Fruit fly (Drosophila melanogaster) whole organism, pupa: ENCODE results near the gene UK114.

Experiments used
- CG10348 ChIP-seq: fragments of 200-800 bp; sonication (Bioruptor generic); IDR thresholded peaks from 2 replicates; pipeline ENCODE4 v1.3.6; 2022; ENCODE audit warnings: missing biosample characterization, missing genetic modification characterization
- CG12605 ChIP-seq: fragments of 200-800 bp; sonication (Bioruptor generic); IDR thresholded peaks from 2 replicates; pipeline ENCODE4 v1.3.6; 2022; ENCODE audit warnings: missing biosample characterization, missing genetic modification characterization
- CG13204 ChIP-seq: fragments of 200-800 bp; sonication (Bioruptor generic); optimal IDR thresholded peaks from 2 replicates; lab custom pipeline; 2018; ENCODE audit warnings: missing biosample characterization, mild to moderate bottlenecking, missing genetic modification characterization, moderate library complexity
- CG14655 ChIP-seq: fragments of 200-800 bp; sonication (Bioruptor generic); optimal IDR thresholded peaks from 3 replicates; lab custom pipeline; 2017; ENCODE audit warnings: mild to moderate bottlenecking, missing biosample characterization, missing genetic modification reagents, missing genetic modification characterization
- CG15710 ChIP-seq: fragments of 200-800 bp; sonication (Bioruptor generic); optimal IDR thresholded peaks from 2 replicates; lab custom pipeline; 2018; ENCODE audit warnings: missing biosample characterization, mild to moderate bottlenecking, missing genetic modification characterization, moderate library complexity
- CG17806 ChIP-seq: fragments of 200-800 bp; sonication (Bioruptor generic); optimal IDR thresholded peaks from 2 replicates; lab custom pipeline; 2018; ENCODE audit warnings: missing biosample characterization, mild to moderate bottlenecking, missing genetic modification characterization, moderate library complexity
- CG32121 ChIP-seq: fragments of 200-800 bp; sonication (Bioruptor generic); IDR thresholded peaks from 2 replicates; pipeline ENCODE4 v1.3.6; 2022; ENCODE audit warnings: missing biosample characterization, missing genetic modification characterization
- CG34367 ChIP-seq: fragments of 200-800 bp; sonication (Bioruptor generic); optimal IDR thresholded peaks from 2 replicates; lab custom pipeline; 2018; ENCODE audit warnings: missing biosample characterization, mild to moderate bottlenecking, missing genetic modification characterization
- CG4496 ChIP-seq: fragments of 200-800 bp; sonication (Bioruptor generic); IDR thresholded peaks from 3 replicates; pipeline ENCODE4 v1.3.6; 2022; ENCODE audit warnings: missing biosample characterization, missing genetic modification characterization
- CG8159 ChIP-seq: fragments of 200-800 bp; sonication (Bioruptor generic); optimal IDR thresholded peaks from 3 replicates; lab custom pipeline; 2018; ENCODE audit warnings: missing biosample characterization, mild to moderate bottlenecking, missing genetic modification characterization, moderate library complexity
- CG8301 ChIP-seq: fragments of 200-800 bp; sonication (Bioruptor generic); optimal IDR thresholded peaks from 2 replicates; lab custom pipeline; 2018; ENCODE audit warnings: missing biosample characterization, mild to moderate bottlenecking, missing genetic modification characterization
- CG9948 ChIP-seq: fragments of 200-800 bp; sonication (Bioruptor generic); optimal IDR thresholded peaks from 2 replicates; lab custom pipeline; 2018; ENCODE audit warnings: missing biosample characterization, mild to moderate bottlenecking, missing genetic modification characterization, moderate library complexity
- D1 ChIP-seq: fragments of 200-800 bp; sonication (Bioruptor generic); optimal IDR thresholded peaks from 2 replicates; lab custom pipeline; 2018; ENCODE audit warnings: missing biosample characterization, mild to moderate bottlenecking, missing genetic modification characterization, moderate library complexity
- EcR ChIP-seq: fragments of 200-800 bp; sonication (Bioruptor generic); optimal IDR thresholded peaks from 3 replicates; lab custom pipeline; 2019; ENCODE audit warnings: missing biosample characterization, missing genetic modification characterization, mild to moderate bottlenecking, moderate library complexity, missing genetic modification reagents
- Ets98B ChIP-seq: fragments of 200-800 bp; sonication (Bioruptor generic); IDR thresholded peaks from 2 replicates; pipeline ENCODE4 v1.3.6; 2022; ENCODE audit warnings: missing biosample characterization, missing genetic modification characterization
- Pif1A ChIP-seq: fragments of 200-800 bp; sonication (Bioruptor generic); optimal IDR thresholded peaks from 3 replicates; lab custom pipeline; 2016; ENCODE audit warnings: missing biosample characterization, missing genetic modification characterization
- Pif1B ChIP-seq: fragments of 200-800 bp; sonication (Bioruptor generic); optimal IDR thresholded peaks from 3 replicates; lab custom pipeline; 2016; ENCODE audit warnings: missing biosample characterization, missing genetic modification characterization
- Snoo ChIP-seq: fragments of 200-800 bp; sonication (Bioruptor generic); optimal IDR thresholded peaks from 3 replicates; lab custom pipeline; 2017; ENCODE audit warnings: missing biosample characterization, mild to moderate bottlenecking, missing genetic modification characterization, inconsistent platforms
- fd96Ca ChIP-seq: fragments of 200-800 bp; sonication (Bioruptor generic); IDR thresholded peaks from 3 replicates; pipeline ENCODE4 v1.3.6; 2022; ENCODE audit warnings: missing biosample characterization, missing genetic modification characterization
- gl ChIP-seq: fragments of 200-800 bp; sonication (Bioruptor generic); optimal IDR thresholded peaks from 2 replicates; lab custom pipeline; 2018; ENCODE audit warnings: missing biosample characterization, mild to moderate bottlenecking, missing genetic modification characterization
- rn ChIP-seq: fragments of 200-800 bp; sonication (Bioruptor generic); IDR thresholded peaks from 2 replicates; pipeline ENCODE4 v1.3.6; 2022; ENCODE audit warnings: missing biosample characterization, missing genetic modification characterization

Gene UK114

DNA sequence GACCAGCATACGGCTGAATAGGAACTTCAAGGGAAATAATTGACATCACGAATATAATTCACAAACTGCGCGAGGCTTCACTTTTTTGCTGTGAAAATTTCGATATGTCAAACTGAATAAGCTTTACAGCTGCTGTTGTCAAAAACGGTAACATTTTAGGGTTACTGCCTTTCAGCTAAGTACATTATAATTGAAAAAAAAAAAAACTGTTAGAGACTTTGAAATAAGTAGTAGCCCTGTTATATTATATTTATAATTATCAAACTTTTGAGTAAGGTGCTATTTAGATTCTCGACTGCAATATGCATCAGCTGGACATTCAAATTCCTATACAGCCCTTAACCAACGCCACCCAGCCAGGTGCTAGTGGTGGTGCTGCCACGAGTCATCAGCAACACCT lies 43.9 kb upstream of the UK114 start, which contains the start of gene nht:
nht (minus strand) TSS at position 101 of the 400 bp plus-strand sequence.
- TF ChIP-seq CG12605 = no peak
- no peak for TF ChIP-seq Ets98B (GFP tag; lab: Robert Waterston, UW)
- TF ChIP-seq gl (tag; lab: Kevin White, UChicago) = no peak
- no peak for TF ChIP-seq Pif1A (GFP tag; lab: Kevin White, UChicago)
- TF ChIP-seq CG13204 (GFP tag; lab: Kevin White, UChicago) = no peak
- no peak for TF ChIP-seq Snoo (tag; lab: Kevin White, UChicago)
- TF ChIP-seq D1 (tag; lab: Kevin White, UChicago) = no peak
- TF ChIP-seq CG14655 = no peak
- no peak for TF ChIP-seq CG15710
- no peak for TF ChIP-seq CG8159 (tag; lab: Kevin White, UChicago)
- TF ChIP-seq CG8301 (tag; lab: Kevin White, UChicago) = no peak
- TF ChIP-seq rn (GFP tag; lab: Robert Waterston, UW) = no peak

DNA sequence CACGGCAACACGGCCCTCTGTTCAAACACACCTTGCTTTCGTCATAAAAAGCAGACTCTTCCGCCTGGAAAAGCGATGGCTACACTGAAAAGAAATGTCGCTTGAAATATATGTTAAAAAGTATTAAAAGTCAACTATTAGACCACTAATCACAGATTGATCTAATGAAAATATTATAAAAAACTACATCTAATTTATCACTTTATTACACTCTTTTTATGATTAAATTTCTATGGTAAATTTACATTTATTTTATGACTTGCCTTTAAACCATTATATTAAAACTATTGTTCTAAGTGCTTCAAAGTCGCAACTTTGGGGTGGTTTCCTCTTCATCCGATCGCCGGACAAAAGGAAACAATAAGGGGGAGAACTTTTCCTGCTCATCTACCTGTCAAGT lies 41.5 kb upstream of the UK114 start:
- TF ChIP-seq EcR (GFP tag; lab: Kevin White, UChicago) = no peak
- TF ChIP-seq CG14655 = no peak
- no peak for TF ChIP-seq CG8301 (tag; lab: Kevin White, UChicago)
- TF ChIP-seq CG8159 (tag; lab: Kevin White, UChicago) = no peak
- TF ChIP-seq gl (tag; lab: Kevin White, UChicago) = no peak
- TF ChIP-seq Snoo (tag; lab: Kevin White, UChicago) = no peak
- no peak for TF ChIP-seq Ets98B (GFP tag; lab: Robert Waterston, UW)
- TF ChIP-seq Pif1A (GFP tag; lab: Kevin White, UChicago) = no peak
- no peak for TF ChIP-seq CG9948 (tag; lab: Kevin White, UChicago)
- TF ChIP-seq CG32121 (GFP tag; lab: Robert Waterston, UW) = no peak
- no peak for TF ChIP-seq CG15710
- no peak for TF ChIP-seq CG13204 (GFP tag; lab: Kevin White, UChicago)

DNA sequence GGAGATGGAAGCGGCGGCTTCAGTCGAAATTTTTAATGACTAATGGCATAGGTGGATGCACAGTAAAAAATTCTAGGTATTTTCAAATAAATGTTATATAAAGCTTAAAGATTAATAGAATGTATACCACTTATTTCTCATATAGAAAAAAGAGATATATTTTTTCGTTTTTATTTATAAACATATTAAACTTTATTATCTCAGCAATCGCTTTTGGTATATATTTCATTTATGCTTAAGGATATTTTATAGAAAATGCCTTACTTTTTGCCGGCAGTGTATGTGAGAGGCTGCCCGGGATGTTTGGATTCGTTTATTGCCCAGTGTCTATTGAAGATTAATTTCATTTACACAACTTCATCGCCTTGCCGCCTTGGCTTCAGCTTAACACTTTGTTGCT lies 40.0 kb upstream of the UK114 start:
- TF ChIP-seq CG8159 (tag; lab: Kevin White, UChicago) (peak; percentile 23), CG15710 (no peak), CG14655 (peak; percentile 21), CG10348 (GFP tag; lab: Robert Waterston, UW) (no peak), Pif1A (GFP tag; lab: Kevin White, UChicago) (no peak), Snoo (tag; lab: Kevin White, UChicago) (no peak), CG12605 (no peak), CG4496 (no peak), CG32121 (GFP tag; lab: Robert Waterston, UW) (no peak), CG17806 (no peak), fd96Ca (GFP tag; lab: Robert Waterston, UW) (no peak), gl (tag; lab: Kevin White, UChicago) (no peak), CG34367 (tag; lab: Kevin White, UChicago) (no peak), CG8301 (tag; lab: Kevin White, UChicago) (no peak), Ets98B (GFP tag; lab: Robert Waterston, UW) (no peak), D1 (tag; lab: Kevin White, UChicago) (no peak)

DNA sequence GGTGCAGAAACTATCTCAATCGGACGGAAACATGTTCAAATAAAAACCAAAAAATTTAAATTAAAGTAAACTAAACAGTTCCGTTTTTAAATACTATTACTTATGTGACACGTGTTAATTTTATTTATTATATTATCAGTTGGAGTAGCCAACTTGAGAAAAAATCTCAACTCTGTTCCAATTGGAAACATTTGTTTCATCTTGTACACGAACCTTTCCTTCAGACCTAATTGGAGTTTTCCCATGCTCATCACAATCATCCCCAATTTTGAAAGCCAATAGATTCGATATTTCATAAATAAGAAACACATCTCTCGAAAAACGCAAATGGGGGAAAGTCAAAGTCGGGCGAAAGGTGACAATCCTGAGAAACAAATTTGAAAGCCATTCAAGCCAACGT lies 31.9 kb upstream of the UK114 start:
- TF ChIP-seq gl (tag; lab: Kevin White, UChicago) (no peak), CG34367 (tag; lab: Kevin White, UChicago) (no peak), CG14655 (no peak), CG9948 (tag; lab: Kevin White, UChicago) (no peak), rn (GFP tag; lab: Robert Waterston, UW) (no peak), D1 (tag; lab: Kevin White, UChicago) (no peak), CG10348 (GFP tag; lab: Robert Waterston, UW) (no peak), CG12605 (no peak), CG4496 (no peak), Ets98B (GFP tag; lab: Robert Waterston, UW) (no peak), CG32121 (GFP tag; lab: Robert Waterston, UW) (no peak), CG8159 (tag; lab: Kevin White, UChicago) (no peak)

DNA sequence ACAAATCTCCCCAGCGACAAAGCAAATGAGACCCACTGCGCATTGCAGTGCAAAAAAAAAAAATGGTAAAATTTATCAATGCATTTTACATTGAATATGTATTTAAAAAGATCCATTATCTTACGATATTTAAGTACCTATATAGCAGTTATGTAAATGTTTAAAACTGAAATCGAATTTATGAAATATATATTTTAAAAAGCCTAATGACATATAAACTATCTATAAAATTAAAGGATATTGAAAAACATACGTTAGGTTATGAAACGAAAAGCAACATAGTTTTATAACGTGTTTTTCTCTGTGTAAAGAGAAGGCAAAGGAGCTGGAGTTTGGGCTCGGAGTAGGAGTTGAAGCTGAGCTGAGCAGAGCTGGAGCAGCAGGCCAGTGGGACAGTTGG lies 29.5 kb upstream of the UK114 start:
- TF ChIP-seq D1 (tag; lab: Kevin White, UChicago) (peak; percentile 41), Ets98B (GFP tag; lab: Robert Waterston, UW) (no peak), EcR (GFP tag; lab: Kevin White, UChicago) (no peak), rn (GFP tag; lab: Robert Waterston, UW) (no peak), CG12605 (no peak), CG8301 (tag; lab: Kevin White, UChicago) (peak; percentile 68), fd96Ca (GFP tag; lab: Robert Waterston, UW) (no peak), CG4496 (no peak), CG9948 (tag; lab: Kevin White, UChicago) (peak; percentile 66), CG32121 (GFP tag; lab: Robert Waterston, UW) (0 out of 2 replicates have a peak, but pooled peaks have one; percentile 26), CG13204 (GFP tag; lab: Kevin White, UChicago) (no peak), CG8159 (tag; lab: Kevin White, UChicago) (peak; percentile 71), CG15710 (peak; percentile 44), CG14655 (peak; percentile 67), CG10348 (GFP tag; lab: Robert Waterston, UW) (no peak), Pif1A (GFP tag; lab: Kevin White, UChicago) (peak; percentile 29), CG34367 (tag; lab: Kevin White, UChicago) (peak; percentile 25), Snoo (tag; lab: Kevin White, UChicago) (peak; percentile 22), Pif1B (GFP tag; lab: Kevin White, UChicago) (peak; percentile 40), gl (tag; lab: Kevin White, UChicago) (no peak), CG17806 (peak; percentile 59)

DNA sequence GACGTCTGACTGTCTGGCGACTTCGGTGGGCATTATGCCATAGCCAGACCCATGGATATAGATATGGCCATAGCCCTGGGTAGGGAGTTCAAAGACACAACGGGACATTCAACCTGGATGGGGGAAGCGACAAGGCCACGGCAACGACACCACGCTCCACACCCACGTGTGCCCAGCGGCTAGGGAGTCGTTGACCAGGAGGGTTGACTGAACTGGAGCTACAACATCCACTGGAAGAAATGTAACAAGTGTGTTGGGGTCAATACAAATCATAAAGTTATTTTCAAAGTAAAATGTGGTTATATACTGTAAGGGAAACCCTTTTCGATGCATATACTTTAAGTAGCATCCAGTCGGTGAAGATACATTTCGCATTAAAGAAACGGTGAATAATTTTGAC lies 26.9 kb upstream of the UK114 start:
- TF ChIP-seq CG4496 (no peak), EcR (GFP tag; lab: Kevin White, UChicago) (peak; percentile 83), Pif1A (GFP tag; lab: Kevin White, UChicago) (no peak), CG15710 (no peak)
